Worm (Caenorhabditis elegans) whole organism, midembryonic: Measurements from ENCODE around the gene gcy-8.

Experiments used
- T22C8.4 ChIP-seq: fragments of 200-800 bp; sonication (Bioruptor generic); IDR thresholded peaks from 2 replicates; pipeline ENCODE4 v1.3.6; 2022; ENCODE audit warnings: missing genetic modification characterization, missing compliant biosample characterization
- cog-1 ChIP-seq: sonication (generic microtip); optimal IDR thresholded peaks from 2 replicates; lab custom pipeline; 2016; ENCODE audit warnings: missing genetic modification characterization, missing compliant biosample characterization
- flt-1 ChIP-seq: fragments of 200-800 bp; sonication (Bioruptor generic); IDR thresholded peaks from 2 replicates; pipeline ENCODE4 v1.3.6; 2022; ENCODE audit warnings: missing genetic modification characterization, missing compliant biosample characterization
- klf-2 ChIP-seq: fragments of 200-800 bp; sonication (Bioruptor generic); conservative IDR thresholded peaks from 2 replicates; pipeline ENCODE4 v1.3.6; 2022; ENCODE audit warnings: missing genetic modification reagents, missing genetic modification characterization, missing compliant biosample characterization
- med-1 ChIP-seq: sonication (generic microtip); optimal IDR thresholded peaks from 2 replicates; lab custom pipeline; 2017; ENCODE audit warnings: missing genetic modification characterization, mild to moderate bottlenecking, missing compliant biosample characterization, antibody characterized with exemption, missing genetic modification reagents; ENCODE audit not compliant: insufficient read depth
- ref-1 ChIP-seq: fragments of 200-800 bp; sonication (Bioruptor generic); conservative IDR thresholded peaks from 2 replicates; pipeline ENCODE4 v1.3.6; 2022; ENCODE audit warnings: missing genetic modification reagents, missing genetic modification characterization, missing compliant biosample characterization
- tab-1 ChIP-seq: fragments of 200-800 bp; sonication (Bioruptor generic); IDR thresholded peaks from 2 replicates; pipeline ENCODE4 v1.3.6; 2022; ENCODE audit warnings: missing genetic modification characterization, missing compliant biosample characterization
- ztf-23 ChIP-seq: fragments of 200-800 bp; sonication (Bioruptor generic); IDR thresholded peaks from 2 replicates; pipeline ENCODE4 v1.3.6; 2022; ENCODE audit warnings: missing genetic modification reagents, missing genetic modification characterization, missing compliant biosample characterization
- ztf-29 ChIP-seq: fragments of 200-800 bp; sonication (Bioruptor generic); IDR thresholded peaks from 2 replicates; pipeline ENCODE4 v1.3.6; 2022; ENCODE audit warnings: missing genetic modification reagents, missing genetic modification characterization, missing compliant biosample characterization

The gcy-8 gene

DNA sequence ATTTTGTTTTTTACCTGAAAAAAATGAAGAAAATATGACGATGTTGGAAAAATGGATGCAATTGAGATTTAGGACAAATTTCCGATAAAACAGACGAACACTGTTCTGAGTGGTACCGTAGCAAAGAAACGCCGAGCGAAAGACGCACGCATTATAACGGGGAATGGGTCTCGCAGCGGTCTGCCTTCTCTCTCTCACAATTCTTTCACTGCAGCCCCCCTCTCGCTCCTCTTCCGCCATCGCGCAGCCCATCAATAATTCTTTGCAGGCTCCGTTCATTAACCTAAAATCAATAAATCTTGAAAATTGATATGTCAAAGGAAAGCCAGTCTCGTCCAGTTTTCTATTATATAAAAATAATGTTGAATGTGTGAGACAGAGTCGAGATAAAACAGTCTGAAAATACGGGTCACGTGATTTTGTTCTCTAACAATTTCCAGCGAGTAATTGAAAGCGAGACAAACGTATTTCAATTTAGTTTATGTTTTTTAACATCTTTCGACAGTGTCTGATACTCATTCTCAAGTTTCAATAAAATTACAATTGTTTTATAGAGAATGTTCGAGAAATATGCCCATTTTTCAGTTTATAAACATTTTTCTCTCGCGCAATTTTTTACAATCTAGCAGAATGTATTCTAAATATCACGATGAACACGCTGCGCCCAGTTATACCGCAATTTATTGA is 18.4 kb upstream of the gcy-8 start:
- TF ChIP-seq flt-1 (peak; percentile 47; the same call in 1 of the 2 replicates), ztf-23 (no peak)

DNA sequence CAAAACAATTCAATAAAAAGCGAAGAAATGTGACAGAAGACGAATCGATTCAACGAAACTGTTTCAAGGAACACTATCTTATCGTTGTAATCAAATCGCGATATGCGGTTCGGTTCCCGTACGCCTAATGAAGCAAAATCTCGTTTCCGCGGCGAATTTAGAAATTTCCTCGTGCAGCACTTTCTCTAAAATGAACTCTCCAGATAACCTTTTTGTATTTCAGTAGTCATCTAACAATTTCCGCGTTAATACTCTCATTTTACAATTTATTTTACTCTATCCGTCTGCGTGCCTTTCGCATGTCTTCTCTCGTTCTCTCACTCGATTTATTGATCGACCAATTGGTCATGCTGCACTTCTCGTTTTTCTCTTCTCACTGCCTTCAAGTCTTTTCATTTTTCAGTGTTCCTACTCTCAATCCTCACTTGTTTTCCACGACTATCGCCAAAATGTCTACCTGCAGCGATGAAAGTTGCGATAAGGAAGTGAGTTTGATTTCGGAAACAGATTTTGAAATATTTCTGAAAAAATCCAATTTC is 17.7 kb upstream of the gcy-8 start, which contains the start of the genes npp-27 and ntl-4:
npp-27 (minus strand) TSS at position 51 of the 539 bp plus-strand sequence.
ntl-4 (plus strand) TSS at position 379 of the 539 bp plus-strand sequence.
- no peak for TF ChIP-seq ref-1
- peak; percentile 54; the same call in 1 of the 2 replicates for TF ChIP-seq T22C8.4 (GFP tag; lab: Robert Waterston, UW)
- no peak for TF ChIP-seq flt-1

DNA sequence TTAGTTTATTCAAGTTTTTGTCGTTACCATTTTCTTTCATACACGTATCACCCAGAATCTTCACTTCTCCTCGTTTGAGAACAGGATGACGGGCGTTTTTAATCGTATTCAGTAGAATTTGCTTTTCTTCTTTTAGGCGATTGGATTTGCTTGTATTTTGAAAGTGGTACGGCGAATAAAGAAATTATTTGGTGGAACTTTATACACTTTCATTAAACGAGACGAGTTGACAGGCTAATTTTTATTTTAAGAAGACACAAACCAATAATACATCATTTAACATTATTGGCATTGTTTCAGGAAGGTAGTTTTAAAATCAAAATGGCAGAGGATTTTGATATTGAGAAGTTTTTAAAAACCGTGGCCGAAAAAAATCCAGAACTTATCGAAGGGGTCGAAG is 13.0 kb upstream of the gcy-8 start, which contains the start of gene C49H3.4:
C49H3.4 (plus strand) TSS at position 301 of the 400 bp plus-strand sequence.
- TF ChIP-seq ref-1 (no peak), klf-2 (GFP tag; lab: Robert Waterston, UW) (no peak), flt-1 (no peak)

DNA sequence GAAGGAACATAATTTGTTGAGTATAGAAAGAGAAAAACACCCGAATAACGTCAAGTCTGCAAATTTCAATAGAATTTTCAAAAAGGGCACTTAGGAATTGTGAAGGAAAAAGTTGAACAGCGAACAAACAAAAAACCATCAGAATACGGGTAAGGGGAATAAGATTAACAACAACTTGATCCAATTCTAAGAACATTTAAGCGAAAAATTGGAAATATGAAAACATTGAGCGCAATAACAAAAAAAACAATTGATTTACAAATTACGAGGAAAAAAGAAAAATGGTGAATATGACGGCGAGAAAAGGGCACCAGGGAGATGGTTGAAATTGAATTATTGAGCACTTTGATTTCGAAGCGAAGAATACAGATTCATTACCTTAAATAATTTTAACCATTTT is 11.0 kb upstream of the gcy-8 start:
- no peak for TF ChIP-seq T22C8.4 (GFP tag; lab: Robert Waterston, UW)
- no peak for TF ChIP-seq flt-1
- no peak for TF ChIP-seq med-1 (GFP tag; lab: Kevin White, UChicago)
- TF ChIP-seq ztf-23 = no peak

DNA sequence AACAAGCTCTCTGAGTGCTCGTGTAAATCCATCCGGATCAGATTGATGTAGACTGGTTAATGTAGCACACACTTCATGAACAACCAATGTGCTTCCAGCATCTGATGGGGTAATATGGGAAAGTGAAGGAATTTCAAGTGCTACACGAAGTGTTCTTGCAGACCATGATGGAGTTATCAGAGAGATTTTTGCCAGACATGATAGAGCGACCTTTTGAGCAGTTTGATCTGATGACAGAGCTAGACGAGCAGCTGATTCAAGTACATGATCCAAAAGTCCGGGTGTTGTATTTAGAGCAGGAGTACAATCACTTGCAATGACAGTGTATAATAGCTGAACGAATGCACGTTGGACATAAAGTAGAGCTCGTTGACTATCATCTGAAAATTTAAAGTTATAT is 10.1 kb upstream of the gcy-8 start:
- TF ChIP-seq ztf-23 (no peak), tab-1 (GFP tag; lab: Robert Waterston, UW) (no peak), klf-2 (GFP tag; lab: Robert Waterston, UW) (no peak), T22C8.4 (GFP tag; lab: Robert Waterston, UW) (no peak), cog-1 (tag; lab: Kevin White, UChicago) (no peak), ztf-29 (GFP tag; lab: Robert Waterston, UW) (no peak), ref-1 (no peak), flt-1 (no peak), med-1 (GFP tag; lab: Kevin White, UChicago) (no peak)

DNA sequence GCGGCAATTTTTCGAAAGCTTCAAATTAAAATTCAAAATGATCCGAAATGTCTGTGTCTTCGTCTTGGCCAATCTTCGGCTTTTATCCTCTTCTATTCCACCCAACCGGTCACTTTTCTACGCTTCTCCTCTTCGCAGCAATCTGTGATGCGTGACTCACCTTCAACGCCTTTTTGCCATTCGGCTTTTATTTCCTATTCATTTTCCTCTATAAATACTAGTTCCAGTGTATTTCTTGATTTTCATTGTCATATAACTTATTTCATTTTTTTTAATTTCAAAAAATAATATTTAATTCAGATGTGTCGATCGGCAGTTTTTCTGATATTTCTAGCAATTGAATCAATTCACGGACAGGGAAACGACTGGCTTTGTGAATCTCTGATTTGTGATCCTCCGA is 7.8 kb upstream of the gcy-8 start, which contains the start of gene C49H3.16:
C49H3.16 (plus strand) TSS at position 301 of the 400 bp plus-strand sequence.
- TF ChIP-seq ztf-23 = no peak
- no peak for TF ChIP-seq ref-1
- TF ChIP-seq klf-2 (GFP tag; lab: Robert Waterston, UW) = no peak

DNA sequence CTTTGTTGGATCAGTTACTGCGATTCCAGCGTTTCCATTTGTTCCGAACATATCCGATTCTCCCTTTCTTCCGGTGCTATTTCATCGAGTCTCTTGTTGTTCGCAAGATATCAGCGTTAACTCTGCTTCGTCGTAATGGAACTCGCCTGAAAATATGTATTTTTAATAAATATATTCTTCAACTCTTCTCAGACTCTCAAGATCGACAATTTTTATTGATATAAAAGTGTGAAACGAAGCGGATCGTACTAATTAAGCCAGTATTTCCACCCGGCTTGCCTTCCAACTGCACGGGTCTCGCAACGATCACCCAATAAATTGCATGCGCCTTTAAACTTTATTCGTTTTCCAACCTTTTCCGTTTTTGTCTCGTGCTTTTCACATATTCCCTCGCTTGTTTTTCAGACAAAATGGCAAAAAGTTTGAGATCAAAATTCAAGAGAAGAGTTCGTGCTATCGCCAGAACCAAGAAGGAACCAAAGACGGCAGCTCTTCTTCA is 3.9 kb upstream of the gcy-8 start, which contains the start of the genes xpo-3 and C49H3.3:
xpo-3 (minus strand) TSS at position 51 of the 499 bp plus-strand sequence.
C49H3.3 (plus strand) TSS at position 369 of the 499 bp plus-strand sequence.
- TF ChIP-seq ztf-29 (GFP tag; lab: Robert Waterston, UW) = no peak
- TF ChIP-seq med-1 (GFP tag; lab: Kevin White, UChicago) = no peak
- no peak for TF ChIP-seq tab-1 (GFP tag; lab: Robert Waterston, UW)
- TF ChIP-seq ztf-23 = no peak
- no peak for TF ChIP-seq T22C8.4 (GFP tag; lab: Robert Waterston, UW)

DNA sequence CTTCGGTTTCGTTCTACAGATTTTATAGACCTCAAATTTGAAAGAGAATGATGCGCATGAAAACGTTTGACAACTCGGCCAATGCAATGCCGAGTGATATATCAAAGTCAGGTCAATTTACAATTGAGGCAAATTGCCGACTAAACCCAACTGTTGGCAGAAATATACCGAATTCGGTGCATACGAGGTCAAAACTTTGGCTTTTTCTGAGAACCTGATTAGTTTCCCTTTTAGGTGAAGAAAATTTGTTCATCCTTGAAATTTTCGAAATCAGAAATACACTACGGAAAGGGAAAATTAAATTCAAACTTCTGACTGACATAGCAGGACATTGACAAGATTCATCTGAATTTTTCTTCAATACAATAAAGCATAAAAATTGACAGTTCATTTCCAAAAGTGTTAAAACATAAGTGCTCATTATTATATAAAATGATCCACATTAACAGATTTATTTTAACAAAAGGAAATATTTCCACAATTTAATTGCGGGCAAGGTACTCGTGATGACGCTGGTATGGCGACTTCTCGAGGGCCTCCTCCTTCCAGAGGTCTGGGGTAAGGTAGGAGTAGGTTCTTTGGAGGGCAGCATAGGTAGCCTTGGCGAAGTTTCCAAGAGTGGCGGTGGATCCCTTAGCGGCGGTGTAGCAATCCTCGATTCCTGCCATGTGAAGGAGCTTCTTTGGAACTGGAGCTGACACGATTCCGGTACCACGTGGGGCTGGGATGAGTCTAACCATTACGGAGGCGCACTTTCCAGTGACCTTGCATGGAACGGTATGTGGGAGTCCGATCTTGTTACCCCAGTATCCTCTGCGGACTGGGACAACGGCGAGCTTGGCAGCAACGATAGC is 2.8 kb upstream of the gcy-8 start:
- TF ChIP-seq ztf-29 (GFP tag; lab: Robert Waterston, UW) (no peak), T22C8.4 (GFP tag; lab: Robert Waterston, UW) (no peak), ref-1 (no peak), med-1 (GFP tag; lab: Kevin White, UChicago) (no peak), ztf-23 (no peak), klf-2 (GFP tag; lab: Robert Waterston, UW) (no peak), flt-1 (no peak), tab-1 (GFP tag; lab: Robert Waterston, UW) (no peak), cog-1 (tag; lab: Kevin White, UChicago) (no peak)

DNA sequence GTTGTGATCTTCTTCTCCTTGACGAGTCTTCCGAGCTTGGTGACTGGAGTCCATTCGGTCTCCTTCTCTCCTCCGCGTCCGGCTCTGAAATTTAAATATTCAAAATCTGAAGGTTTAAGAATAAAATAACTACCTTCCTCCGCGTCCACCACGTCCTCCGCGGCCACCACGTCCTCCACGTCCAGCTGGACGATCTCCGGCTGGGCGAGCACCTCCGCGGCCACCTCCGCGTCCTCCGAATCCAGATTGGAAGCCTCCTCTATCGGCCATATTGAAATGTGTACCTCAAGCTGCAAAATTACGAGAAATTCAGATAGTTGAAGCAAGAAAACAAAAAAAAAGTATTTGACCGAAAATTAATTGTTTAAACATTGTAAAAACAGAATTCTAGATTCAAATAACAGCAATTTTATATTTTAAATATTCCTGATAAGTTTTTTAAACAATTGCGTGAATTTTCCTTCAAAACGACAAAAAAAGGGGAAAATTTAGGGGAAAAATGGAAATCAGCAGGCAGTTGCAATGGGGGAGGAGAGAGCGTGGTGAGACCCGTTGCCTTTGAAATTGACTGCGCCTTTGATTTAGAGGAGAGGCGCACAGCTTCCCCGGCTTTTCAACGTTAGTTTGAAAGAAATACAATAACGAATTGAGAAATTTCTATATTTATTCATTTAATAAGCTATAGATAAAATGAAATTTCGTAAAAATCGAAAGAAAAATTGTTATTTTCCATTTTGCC is 1.7 kb upstream of the gcy-8 start, which contains the start of gene rps-2:
rps-2 (minus strand) TSS at position 290 of the 739 bp plus-strand sequence.
- TF ChIP-seq cog-1 (tag; lab: Kevin White, UChicago) = no peak
- TF ChIP-seq ztf-29 (GFP tag; lab: Robert Waterston, UW) = no peak
- TF ChIP-seq ztf-23 = no peak
- TF ChIP-seq flt-1 = no peak
- TF ChIP-seq tab-1 (GFP tag; lab: Robert Waterston, UW) = no peak
- no peak for TF ChIP-seq T22C8.4 (GFP tag; lab: Robert Waterston, UW)
- TF ChIP-seq ref-1 = no peak
- no peak for TF ChIP-seq klf-2 (GFP tag; lab: Robert Waterston, UW)
- TF ChIP-seq med-1 (GFP tag; lab: Kevin White, UChicago) = no peak
